Fruit fly (Drosophila melanogaster): ENCODE measurements around the gene Gr28b.
A peak's percentile ranks its signal among the peaks of the same experiment; 100 is the strongest.

Gene Gr28b

DNA sequence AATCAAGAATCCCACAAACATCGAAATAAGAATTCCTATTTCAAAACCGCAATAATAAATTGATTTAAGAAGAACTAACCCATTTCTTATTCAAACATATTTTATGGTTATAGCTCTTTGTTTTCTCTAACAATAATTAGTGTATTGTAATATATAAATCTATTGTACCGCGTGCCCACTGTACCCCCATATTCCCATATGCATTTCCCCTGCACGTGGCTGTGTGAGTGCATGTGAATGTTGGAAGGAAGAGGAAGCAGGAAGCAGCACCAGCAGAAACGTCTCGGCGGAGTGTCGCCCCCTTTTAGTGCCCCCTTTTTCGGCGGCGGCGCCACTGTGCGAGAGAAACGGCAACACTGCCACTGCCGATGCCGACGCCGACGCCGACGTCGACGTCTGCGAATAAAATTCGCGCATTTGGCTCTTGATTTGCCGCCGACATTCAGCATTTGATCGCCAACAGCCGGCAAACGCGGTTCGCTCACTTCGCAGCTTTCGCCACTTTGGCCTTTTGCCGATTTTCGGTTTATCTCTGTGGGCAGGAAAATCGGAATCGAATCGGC, 38.6 kb downstream of the Gr28b start (continued):
- no peak for TF ChIP-seq CG15479 (GFP tag; optimal IDR thresholded peaks at IDR 0.05)
- TF ChIP-seq unpg (GFP tag; optimal IDR thresholded peaks at IDR 0.05): peak; percentile 10
- no peak for TF ChIP-seq pfk (GFP tag; optimal IDR thresholded peaks at IDR 0.05)
- peak; percentile 67 for TF ChIP-seq zfh2 (GFP tag; optimal IDR thresholded peaks at IDR 0.05)
- no peak for TF ChIP-seq dimm (GFP tag; IDR thresholded peaks at IDR 0.05)
- no peak for TF ChIP-seq Tbp (GFP tag; optimal IDR thresholded peaks at IDR 0.05)
- peak; percentile 1 for TF ChIP-seq twi (tag; optimal IDR thresholded peaks at IDR 0.05)
- TF ChIP-seq CG12104 (GFP tag; optimal IDR thresholded peaks at IDR 0.05): no peak
- peak; percentile 15; the same call in 1 of the 2 replicates for TF ChIP-seq CG4404 (GFP tag; IDR thresholded peaks at IDR 0.05)
- no peak for TF ChIP-seq Dp (GFP tag; optimal IDR thresholded peaks at IDR 0.05)
- TF ChIP-seq Hand (GFP tag; optimal IDR thresholded peaks at IDR 0.05): peak; percentile 11
- TF ChIP-seq nerfin-1 (tag; optimal IDR thresholded peaks at IDR 0.05): no peak
- TF ChIP-seq CG10209 (GFP tag; optimal IDR thresholded peaks at IDR 0.05): peak; percentile 7
- peak; percentile 17 for TF ChIP-seq Camta (GFP tag; optimal IDR thresholded peaks at IDR 0.05)
- no peak for TF ChIP-seq Bdp1 (GFP tag; optimal IDR thresholded peaks at IDR 0.05)
- no peak for TF ChIP-seq CG12299 (tag; optimal IDR thresholded peaks at IDR 0.05)
- TF ChIP-seq MESR4 (GFP tag; optimal IDR thresholded peaks at IDR 0.05): no peak
- no peak for TF ChIP-seq vnd (GFP tag; IDR thresholded peaks at IDR 0.05; ENCODE audit: partially characterized antibody)
- no peak for TF ChIP-seq pum (GFP tag; optimal IDR thresholded peaks at IDR 0.05)
- no peak; the same call in 1 of the 2 replicates for TF ChIP-seq CG6272 (GFP tag; IDR thresholded peaks at IDR 0.05)
- TF ChIP-seq ash1 (GFP tag; optimal IDR thresholded peaks at IDR 0.05): no peak
- TF ChIP-seq Drgx (GFP tag; IDR thresholded peaks at IDR 0.05): peak; percentile 81
- TF ChIP-seq CG4854 (GFP tag; optimal IDR thresholded peaks at IDR 0.05): no peak
- no peak for TF ChIP-seq schlank (tag; optimal IDR thresholded peaks at IDR 0.05)
- TF ChIP-seq Max (GFP tag; optimal IDR thresholded peaks at IDR 0.05): no peak
- TF ChIP-seq CG8388 (GFP tag; optimal IDR thresholded peaks at IDR 0.05): no peak
- TF ChIP-seq HmgD (GFP tag; optimal IDR thresholded peaks at IDR 0.05): no peak
- TF ChIP-seq Xrp1 (GFP tag; IDR thresholded peaks at IDR 0.05): peak; percentile 33; the same call in 1 of the 2 replicates
- no peak for TF ChIP-seq en (GFP tag; optimal IDR thresholded peaks at IDR 0.05)
- TF ChIP-seq dmrt99B (tag; optimal IDR thresholded peaks at IDR 0.05): peak; percentile 9
- TF ChIP-seq tgo (GFP tag; IDR thresholded peaks at IDR 0.05): no peak
- no peak for TF ChIP-seq CG3163 (GFP tag; optimal IDR thresholded peaks at IDR 0.05)
- TF ChIP-seq sens (GFP tag): peak; percentile 19
- TF ChIP-seq Deaf1 (tag; optimal IDR thresholded peaks at IDR 0.05): no peak
- TF ChIP-seq CG11456 (GFP tag; IDR thresholded peaks at IDR 0.05): peak; percentile 77; the same call in 2 of the 3 replicates
- TF ChIP-seq CoRest (tag; optimal IDR thresholded peaks at IDR 0.05): no peak
- no peak for TF ChIP-seq CG8281 (tag; optimal IDR thresholded peaks at IDR 0.05)
- TF ChIP-seq Optix (GFP tag; IDR thresholded peaks at IDR 0.05): 0 out of 3 replicates have a peak, but pooled peaks have one; percentile 42
- TF ChIP-seq lov (optimal IDR thresholded peaks at IDR 0.05): no peak
- TF ChIP-seq lov (GFP tag; IDR thresholded peaks at IDR 0.05): no peak
- peak; percentile 9; the same call in 1 of the 2 replicates for TF ChIP-seq CG8765 (GFP tag; IDR thresholded peaks at IDR 0.05)
- peak; percentile 45 for TF ChIP-seq CG12155 (GFP tag; optimal IDR thresholded peaks at IDR 0.05)
- TF ChIP-seq CG10274 (GFP tag; optimal IDR thresholded peaks at IDR 0.05): no peak
- TF ChIP-seq CG14441 (GFP tag; IDR thresholded peaks at IDR 0.05): peak; percentile 41; the same call in 1 of the 2 replicates
- no peak; the same call in 2 of the 3 replicates for TF ChIP-seq otp (GFP tag; IDR thresholded peaks at IDR 0.05)
- TF ChIP-seq lab (GFP tag; optimal IDR thresholded peaks at IDR 0.05): peak; percentile 64
- 0 out of 2 replicates have a peak, but pooled peaks have one; percentile 18 for TF ChIP-seq CG31224 (GFP tag; IDR thresholded peaks at IDR 0.05)
- TF ChIP-seq exex (tag; optimal IDR thresholded peaks at IDR 0.05): peak; percentile 5
- no peak for TF ChIP-seq dan (GFP tag; IDR thresholded peaks at IDR 0.05)
- TF ChIP-seq sr (GFP tag; IDR thresholded peaks at IDR 0.05): no peak
- TF ChIP-seq CG15514 (GFP tag; optimal IDR thresholded peaks at IDR 0.05): peak; percentile 8
